Worm (Caenorhabditis elegans): Measurements from ENCODE around the gene eral-1.

The eral-1 gene

DNA sequence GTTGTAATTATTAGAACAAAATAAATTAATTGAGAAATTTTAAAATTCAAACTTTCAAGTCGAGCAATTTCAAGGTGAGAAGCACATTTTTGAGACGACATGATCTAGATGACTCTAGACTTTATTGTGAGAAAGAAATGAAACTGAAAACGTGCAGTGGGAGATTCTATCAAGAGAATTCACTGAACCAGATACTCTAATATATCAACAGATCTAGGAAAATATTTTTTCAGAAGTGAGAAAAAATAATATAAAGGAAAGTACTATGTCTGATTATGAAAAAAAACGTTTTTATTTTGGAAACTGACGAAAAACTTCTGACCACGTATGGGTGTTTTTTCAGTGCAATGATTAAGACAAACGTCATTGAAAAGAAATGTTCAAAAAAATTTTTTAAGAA is 48.8 kb downstream of the eral-1 start, which contains the start of gene sra-3:
TSS of gene sra-3 (minus strand) at position 101 of the 400 bp plus-strand sequence.
- no peak for TF ChIP-seq lin-35 (GFP tag; optimal IDR thresholded peaks at IDR 0.05)
- TF ChIP-seq D2030.7 (GFP tag; IDR thresholded peaks at IDR 0.05) = no peak
- no peak for TF ChIP-seq fkh-3 (tag; optimal IDR thresholded peaks at IDR 0.05)
- no peak for TF ChIP-seq Y53G8AR.9 (GFP tag; conservative IDR thresholded peaks at IDR 0.05)
- TF ChIP-seq dpff-1 (tag; optimal IDR thresholded peaks at IDR 0.05) = no peak
- no peak for TF ChIP-seq zim-3 (tag; optimal IDR thresholded peaks at IDR 0.05)
- TF ChIP-seq T07F8.4 (tag; optimal IDR thresholded peaks at IDR 0.05) = no peak
- TF ChIP-seq egl-44 (GFP tag; IDR thresholded peaks at IDR 0.05) = no peak
- TF ChIP-seq gei-17 (GFP tag; optimal IDR thresholded peaks at IDR 0.05) = no peak
- TF ChIP-seq nfya-1 (tag; optimal IDR thresholded peaks at IDR 0.05; ENCODE audit: borderline replicate concordance, insufficient read depth) = no peak
- no peak for TF ChIP-seq sdz-38 (tag; optimal IDR thresholded peaks at IDR 0.05)
- no peak for TF ChIP-seq madf-6 (GFP tag; IDR thresholded peaks at IDR 0.05)
- no peak for TF ChIP-seq T26A5.8 (tag; optimal IDR thresholded peaks at IDR 0.05)
- no peak for TF ChIP-seq C17E4.6 (GFP tag; IDR thresholded peaks at IDR 0.05)
- no peak for TF ChIP-seq attf-6 (GFP tag; IDR thresholded peaks at IDR 0.05)
- no peak for TF ChIP-seq egrh-3 (GFP tag; IDR thresholded peaks at IDR 0.05)
- no peak for TF ChIP-seq ceh-27 (GFP tag; optimal IDR thresholded peaks at IDR 0.05)
- TF ChIP-seq ceh-40 (GFP tag; IDR thresholded peaks at IDR 0.05) = no peak
- TF ChIP-seq B0261.1 (tag; optimal IDR thresholded peaks at IDR 0.05) = no peak
- no peak for TF ChIP-seq atf-7 (tag; optimal IDR thresholded peaks at IDR 0.05)

All from whole organism, young adult.